Fruit fly (Drosophila melanogaster) whole organism, pupa: ENCODE measurements around the gene CG4770.

Source experiments
- CG32121 ChIP-seq: fragments of 200-800 bp; sonication (Bioruptor generic); IDR thresholded peaks from 2 replicates; pipeline ENCODE4 v1.3.6; 2022; ENCODE audit warnings: missing biosample characterization, missing genetic modification characterization
- CG4496 ChIP-seq: fragments of 200-800 bp; sonication (Bioruptor generic); IDR thresholded peaks from 3 replicates; pipeline ENCODE4 v1.3.6; 2022; ENCODE audit warnings: missing biosample characterization, missing genetic modification characterization
- CG8301 ChIP-seq: fragments of 200-800 bp; sonication (Bioruptor generic); optimal IDR thresholded peaks from 2 replicates; lab custom pipeline; 2018; ENCODE audit warnings: missing biosample characterization, mild to moderate bottlenecking, missing genetic modification characterization
- EcR ChIP-seq: fragments of 200-800 bp; sonication (Bioruptor generic); optimal IDR thresholded peaks from 3 replicates; lab custom pipeline; 2019; ENCODE audit warnings: missing biosample characterization, missing genetic modification characterization, mild to moderate bottlenecking, moderate library complexity, missing genetic modification reagents
- Ets98B ChIP-seq: fragments of 200-800 bp; sonication (Bioruptor generic); IDR thresholded peaks from 2 replicates; pipeline ENCODE4 v1.3.6; 2022; ENCODE audit warnings: missing biosample characterization, missing genetic modification characterization
- Pif1A ChIP-seq: fragments of 200-800 bp; sonication (Bioruptor generic); optimal IDR thresholded peaks from 3 replicates; lab custom pipeline; 2016; ENCODE audit warnings: missing biosample characterization, missing genetic modification characterization
- Pif1B ChIP-seq: fragments of 200-800 bp; sonication (Bioruptor generic); optimal IDR thresholded peaks from 3 replicates; lab custom pipeline; 2016; ENCODE audit warnings: missing biosample characterization, missing genetic modification characterization
- Snoo ChIP-seq: fragments of 200-800 bp; sonication (Bioruptor generic); optimal IDR thresholded peaks from 3 replicates; lab custom pipeline; 2017; ENCODE audit warnings: missing biosample characterization, mild to moderate bottlenecking, missing genetic modification characterization, inconsistent platforms
- fd96Ca ChIP-seq: fragments of 200-800 bp; sonication (Bioruptor generic); IDR thresholded peaks from 3 replicates; pipeline ENCODE4 v1.3.6; 2022; ENCODE audit warnings: missing biosample characterization, missing genetic modification characterization
- rn ChIP-seq: fragments of 200-800 bp; sonication (Bioruptor generic); IDR thresholded peaks from 2 replicates; pipeline ENCODE4 v1.3.6; 2022; ENCODE audit warnings: missing biosample characterization, missing genetic modification characterization

dm6 chr3R:19924331-19924730 is 6.0 kb downstream of the CG4770 start:
- TF ChIP-seq fd96Ca (GFP tag; lab: Robert Waterston, UW) (no peak), CG8301 (tag; lab: Kevin White, UChicago) (no peak), Pif1A (GFP tag; lab: Kevin White, UChicago) (peak; percentile 83), Pif1B (GFP tag; lab: Kevin White, UChicago) (peak; percentile 77), Snoo (tag; lab: Kevin White, UChicago) (no peak), CG4496 (GFP tag; lab: Robert Waterston, UW) (no peak), rn (GFP tag; lab: Robert Waterston, UW) (no peak), CG32121 (GFP tag; lab: Robert Waterston, UW) (no peak), Ets98B (GFP tag; lab: Robert Waterston, UW) (no peak), EcR (GFP tag; lab: Kevin White, UChicago) (no peak)
